Fruit fly (Drosophila melanogaster) whole organism, pupa: ENCODE measurements around the gene amos.

ENCODE experiments used
- CG13204 ChIP-seq: fragments of 200-800 bp; sonication (Bioruptor generic); optimal IDR thresholded peaks from 2 replicates; lab custom pipeline; 2018; ENCODE audit warnings: missing biosample characterization, mild to moderate bottlenecking, missing genetic modification characterization, moderate library complexity
- CG14655 ChIP-seq: fragments of 200-800 bp; sonication (Bioruptor generic); optimal IDR thresholded peaks from 3 replicates; lab custom pipeline; 2017; ENCODE audit warnings: mild to moderate bottlenecking, missing biosample characterization, missing genetic modification reagents, missing genetic modification characterization
- CG9948 ChIP-seq: fragments of 200-800 bp; sonication (Bioruptor generic); optimal IDR thresholded peaks from 2 replicates; lab custom pipeline; 2018; ENCODE audit warnings: missing biosample characterization, mild to moderate bottlenecking, missing genetic modification characterization, moderate library complexity
- D1 ChIP-seq: fragments of 200-800 bp; sonication (Bioruptor generic); optimal IDR thresholded peaks from 2 replicates; lab custom pipeline; 2018; ENCODE audit warnings: missing biosample characterization, mild to moderate bottlenecking, missing genetic modification characterization, moderate library complexity
- fd96Ca ChIP-seq: fragments of 200-800 bp; sonication (Bioruptor generic); IDR thresholded peaks from 3 replicates; pipeline ENCODE4 v1.3.6; 2022; ENCODE audit warnings: missing biosample characterization, missing genetic modification characterization
- rn ChIP-seq: fragments of 200-800 bp; sonication (Bioruptor generic); IDR thresholded peaks from 2 replicates; pipeline ENCODE4 v1.3.6; 2022; ENCODE audit warnings: missing biosample characterization, missing genetic modification characterization

DNA sequence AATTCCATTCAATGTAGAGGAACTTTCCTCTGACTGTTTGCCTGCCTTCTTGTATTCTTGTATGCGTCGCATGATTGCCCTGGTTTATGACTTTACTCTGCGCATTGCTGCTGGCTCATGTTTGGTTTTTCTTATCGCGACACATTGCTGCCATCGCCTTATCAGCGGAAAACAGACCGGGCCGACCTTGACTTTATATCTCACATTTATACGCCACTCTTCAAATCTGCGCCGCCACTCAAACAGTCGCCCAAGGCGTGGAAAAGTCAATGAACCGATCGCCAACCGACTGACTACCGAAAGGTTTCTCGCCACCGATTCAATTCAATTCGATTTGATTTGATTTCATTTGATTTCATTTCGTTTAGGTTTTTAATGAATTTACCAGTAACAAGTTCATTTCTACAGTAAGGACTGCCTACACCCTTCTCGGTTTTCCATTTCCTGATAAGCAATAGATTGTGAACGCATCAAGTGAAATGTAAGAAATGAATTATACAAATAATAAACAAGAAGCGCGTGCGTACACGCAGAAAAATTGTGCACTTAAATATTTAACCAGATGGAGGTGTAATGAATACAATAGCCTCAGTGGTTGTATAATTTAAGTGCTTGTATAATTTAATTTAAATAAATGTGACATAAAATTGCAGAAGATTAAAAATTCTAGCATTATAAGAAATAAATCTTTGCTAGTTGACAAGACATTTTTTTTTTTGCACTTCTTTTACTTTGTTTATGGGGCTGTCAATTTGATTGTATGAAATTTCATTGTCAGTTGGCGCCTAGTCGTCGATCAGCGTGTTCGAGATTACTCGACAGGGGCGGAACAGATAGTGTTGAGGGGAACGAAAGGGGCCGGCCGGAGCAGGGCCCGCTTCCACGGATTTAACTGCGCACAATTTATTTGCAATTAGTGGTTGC, 30.2 kb downstream of the amos start:
- TF ChIP-seq D1 (tag; lab: Kevin White, UChicago) (no peak), rn (no peak), CG13204 (GFP tag; lab: Kevin White, UChicago) (no peak), CG14655 (GFP tag; lab: Kevin White, UChicago) (peak; percentile 61), CG9948 (tag; lab: Kevin White, UChicago) (peak; percentile 49), fd96Ca (GFP tag; lab: Robert Waterston, UW) (peak; percentile 22; the same call in 1 of the 3 replicates)
